Fruit fly (Drosophila melanogaster) whole organism, adult: Measurements from ENCODE around the gene Flacc.

Experiments
- CG11617 ChIP-seq: fragments of 200-800 bp; sonication (Bioruptor generic); optimal IDR thresholded peaks from 2 replicates; lab custom pipeline; 2017; ENCODE audit warnings: mild to moderate bottlenecking, missing biosample characterization, missing genetic modification reagents, missing genetic modification characterization
- CG12768 ChIP-seq: fragments of 200-800 bp; sonication (Bioruptor generic); optimal IDR thresholded peaks from 2 replicates; lab custom pipeline; 2017; ENCODE audit warnings: missing biosample characterization, missing genetic modification characterization, mild to moderate bottlenecking, moderate library complexity, missing genetic modification reagents
- CG14711 ChIP-seq: fragments of 200-800 bp; sonication (Bioruptor generic); optimal IDR thresholded peaks from 2 replicates; lab custom pipeline; 2018; ENCODE audit warnings: missing biosample characterization, mild to moderate bottlenecking, missing genetic modification characterization, moderate library complexity
- CG1620 ChIP-seq: fragments of 200-800 bp; sonication (Bioruptor generic); optimal IDR thresholded peaks from 2 replicates; lab custom pipeline; 2016; ENCODE audit warnings: missing biosample characterization, missing genetic modification characterization
- CG33017 ChIP-seq: fragments of 200-800 bp; sonication (Bioruptor generic); optimal IDR thresholded peaks from 2 replicates; lab custom pipeline; 2018; ENCODE audit warnings: missing biosample characterization, mild to moderate bottlenecking, missing genetic modification characterization, moderate library complexity
- CG5204 ChIP-seq: fragments of 200-800 bp; sonication (Bioruptor generic); optimal IDR thresholded peaks from 2 replicates; lab custom pipeline; 2016; ENCODE audit warnings: missing biosample characterization, missing genetic modification characterization
- CG7045 ChIP-seq: fragments of 200-800 bp; sonication (Bioruptor generic); optimal IDR thresholded peaks from 2 replicates; lab custom pipeline; 2017; ENCODE audit warnings: missing biosample characterization, mild to moderate bottlenecking, missing genetic modification characterization
- CG7101 ChIP-seq: fragments of 200-800 bp; sonication (Bioruptor generic); optimal IDR thresholded peaks from 2 replicates; lab custom pipeline; 2018; ENCODE audit warnings: missing biosample characterization, mild to moderate bottlenecking, missing genetic modification characterization, moderate library complexity
- Clk ChIP-seq: fragments of 200-800 bp; sonication (Bioruptor generic); optimal IDR thresholded peaks from 2 replicates; lab custom pipeline; 2017; ENCODE audit warnings: missing biosample characterization, missing genetic modification characterization
- Crg-1 ChIP-seq: fragments of 200-800 bp; sonication (Bioruptor generic); optimal IDR thresholded peaks from 2 replicates; lab custom pipeline; 2016; ENCODE audit warnings: missing biosample characterization, missing genetic modification characterization
- Hr96 ChIP-seq: fragments of 200-800 bp; sonication (Bioruptor generic); optimal IDR thresholded peaks from 2 replicates; lab custom pipeline; 2016; ENCODE audit warnings: missing biosample characterization, missing genetic modification characterization
- bab1 ChIP-seq: fragments of 200-800 bp; sonication (Bioruptor generic); optimal IDR thresholded peaks from 3 replicates; lab custom pipeline; 2019; ENCODE audit warnings: missing biosample characterization, mild to moderate bottlenecking, missing genetic modification characterization, moderate library complexity
- cic ChIP-seq: fragments of 200-800 bp; sonication (Bioruptor generic); optimal IDR thresholded peaks from 2 replicates; lab custom pipeline; 2017; ENCODE audit warnings: missing biosample characterization, mild to moderate bottlenecking, missing genetic modification characterization, moderate library complexity
- cnc ChIP-seq, 2 experiments: fragments of >200 bp; optimal IDR thresholded peaks; 2 replicates each; lab custom pipeline; 2017
- kay ChIP-seq: fragments of 200-800 bp; sonication (Bioruptor generic); peaks from one replicate; lab custom pipeline; 2016; ENCODE audit warnings: missing biosample characterization, missing genetic modification characterization, borderline replicate concordance
- ovo ChIP-seq: fragments of 200-800 bp; sonication (Bioruptor generic); optimal IDR thresholded peaks from 2 replicates; lab custom pipeline; 2016; ENCODE audit warnings: missing biosample characterization, missing genetic modification characterization
- pad ChIP-seq: fragments of 200-800 bp; sonication (Bioruptor generic); optimal IDR thresholded peaks from 3 replicates; lab custom pipeline; 2017; ENCODE audit warnings: missing biosample characterization, missing genetic modification characterization, mild to moderate bottlenecking, moderate library complexity, missing genetic modification reagents
- tj ChIP-seq: fragments of 200-800 bp; sonication (Bioruptor generic); optimal IDR thresholded peaks from 3 replicates; lab custom pipeline; 2017; ENCODE audit warnings: missing biosample characterization, mild to moderate bottlenecking, missing genetic modification characterization, moderate library complexity
- toe ChIP-seq: fragments of 200-800 bp; sonication (Bioruptor generic); optimal IDR thresholded peaks from 2 replicates; lab custom pipeline; 2016; ENCODE audit warnings: missing biosample characterization, missing genetic modification characterization

Gene Flacc

dm6 chrX:18930868-18931267, 37.4 kb upstream of the Flacc start:
- TF ChIP-seq pad (GFP tag; lab: Kevin White, UChicago), result peak; percentile 85
- no peak for TF ChIP-seq Crg-1

dm6 chrX:18929946-18930562, 36.6 kb upstream of the Flacc start, which contains the start of gene CG43759:
Gene CG43759 (plus strand): TSS chrX:18930335.
- no peak for TF ChIP-seq Clk (GFP tag; lab: Kevin White, UChicago)
- no peak for TF ChIP-seq tj (GFP tag; lab: Kevin White, UChicago)
- no peak for TF ChIP-seq CG7045 (GFP tag; lab: Kevin White, UChicago)
- TF ChIP-seq CG5204 (GFP tag; lab: Kevin White, UChicago), result no peak
- TF ChIP-seq toe (GFP tag; lab: Kevin White, UChicago), result no peak
- no peak for TF ChIP-seq CG11617 (GFP tag; lab: Kevin White, UChicago)
- TF ChIP-seq CG12768 (GFP tag; lab: Kevin White, UChicago), result no peak
- no peak for TF ChIP-seq CG33017 (tag; lab: Kevin White, UChicago)
- TF ChIP-seq Crg-1, result no peak
- no peak for TF ChIP-seq cic
- TF ChIP-seq kay, result no peak
- TF ChIP-seq CG1620 (GFP tag; lab: Kevin White, UChicago), result no peak
- TF ChIP-seq CG14711, result no peak
- TF ChIP-seq bab1, result no peak

dm6 chrX:18929430-18929829, 36.0 kb upstream of the Flacc start:
- TF ChIP-seq cic, result no peak
- TF ChIP-seq CG14711, result no peak
- TF ChIP-seq Crg-1, result no peak

dm6 chrX:18928608-18929059, 35.2 kb upstream of the Flacc start:
- no peak for TF ChIP-seq CG1620 (GFP tag; lab: Kevin White, UChicago)
- no peak for TF ChIP-seq toe (GFP tag; lab: Kevin White, UChicago)

dm6 chrX:18926372-18927200, 33.1 kb upstream of the Flacc start:
- TF ChIP-seq ovo (GFP tag; lab: Kevin White, UChicago), result no peak
- TF ChIP-seq tj (GFP tag; lab: Kevin White, UChicago), result peak; percentile 74
- TF ChIP-seq CG11617 (GFP tag; lab: Kevin White, UChicago), result no peak

- TF ChIP-seq CG1620 (GFP tag; lab: Kevin White, UChicago) (no peak), kay (no peak), CG12768 (GFP tag; lab: Kevin White, UChicago) (no peak), CG5204 (GFP tag; lab: Kevin White, UChicago) (no peak), cic (no peak), Crg-1 (no peak), CG7045 (GFP tag; lab: Kevin White, UChicago) (no peak), toe (GFP tag; lab: Kevin White, UChicago) (no peak)
Measured at dm6 chrX:18925685-18926371, 32.4 kb upstream of the Flacc start.

- TF ChIP-seq Hr96, result no peak
- TF ChIP-seq CG1620 (GFP tag; lab: Kevin White, UChicago), result no peak
- no peak for TF ChIP-seq pad (GFP tag; lab: Kevin White, UChicago)
- TF ChIP-seq CG7045 (GFP tag; lab: Kevin White, UChicago), result no peak
- TF ChIP-seq CG7101, result no peak
Measured at dm6 chrX:18924713-18925112, 31.3 kb upstream of the Flacc start.

dm6 chrX:18923531-18923930, 30.1 kb upstream of the Flacc start:
- TF ChIP-seq CG5204 (GFP tag; lab: Kevin White, UChicago), result no peak
- no peak for TF ChIP-seq CG11617 (GFP tag; lab: Kevin White, UChicago)
- TF ChIP-seq CG1620 (GFP tag; lab: Kevin White, UChicago), result no peak
- no peak for TF ChIP-seq CG7045 (GFP tag; lab: Kevin White, UChicago)
- TF ChIP-seq cic, result no peak
- TF ChIP-seq toe (GFP tag; lab: Kevin White, UChicago), result no peak
- TF ChIP-seq CG33017 (tag; lab: Kevin White, UChicago), result no peak
- TF ChIP-seq cnc (optimal IDR thresholded peaks at IDR 0.05; lab: Kevin White, UChicago), result no peak
- TF ChIP-seq Hr96, result no peak
- TF ChIP-seq CG7101, result no peak
